Worm (Caenorhabditis elegans) whole organism, midembryonic: ENCODE results near the gene rde-1.

Source experiments
- T22C8.4 ChIP-seq: fragments of 200-800 bp; sonication (Bioruptor generic); IDR thresholded peaks from 2 replicates; pipeline ENCODE4 v1.3.6; 2022; ENCODE audit warnings: missing genetic modification characterization, missing compliant biosample characterization
- cog-1 ChIP-seq: sonication (generic microtip); optimal IDR thresholded peaks from 2 replicates; lab custom pipeline; 2016; ENCODE audit warnings: missing genetic modification characterization, missing compliant biosample characterization
- flt-1 ChIP-seq: fragments of 200-800 bp; sonication (Bioruptor generic); IDR thresholded peaks from 2 replicates; pipeline ENCODE4 v1.3.6; 2022; ENCODE audit warnings: missing genetic modification characterization, missing compliant biosample characterization
- klf-2 ChIP-seq: fragments of 200-800 bp; sonication (Bioruptor generic); conservative IDR thresholded peaks from 2 replicates; pipeline ENCODE4 v1.3.6; 2022; ENCODE audit warnings: missing genetic modification reagents, missing genetic modification characterization, missing compliant biosample characterization
- med-1 ChIP-seq: sonication (generic microtip); optimal IDR thresholded peaks from 2 replicates; lab custom pipeline; 2017; ENCODE audit warnings: missing genetic modification characterization, mild to moderate bottlenecking, missing compliant biosample characterization, antibody characterized with exemption, missing genetic modification reagents; ENCODE audit not compliant: insufficient read depth
- ref-1 ChIP-seq: fragments of 200-800 bp; sonication (Bioruptor generic); conservative IDR thresholded peaks from 2 replicates; pipeline ENCODE4 v1.3.6; 2022; ENCODE audit warnings: missing genetic modification reagents, missing genetic modification characterization, missing compliant biosample characterization
- tab-1 ChIP-seq: fragments of 200-800 bp; sonication (Bioruptor generic); IDR thresholded peaks from 2 replicates; pipeline ENCODE4 v1.3.6; 2022; ENCODE audit warnings: missing genetic modification characterization, missing compliant biosample characterization
- ztf-23 ChIP-seq: fragments of 200-800 bp; sonication (Bioruptor generic); IDR thresholded peaks from 2 replicates; pipeline ENCODE4 v1.3.6; 2022; ENCODE audit warnings: missing genetic modification reagents, missing genetic modification characterization, missing compliant biosample characterization
- ztf-29 ChIP-seq: fragments of 200-800 bp; sonication (Bioruptor generic); IDR thresholded peaks from 2 replicates; pipeline ENCODE4 v1.3.6; 2022; ENCODE audit warnings: missing genetic modification reagents, missing genetic modification characterization, missing compliant biosample characterization

The rde-1 gene

DNA sequence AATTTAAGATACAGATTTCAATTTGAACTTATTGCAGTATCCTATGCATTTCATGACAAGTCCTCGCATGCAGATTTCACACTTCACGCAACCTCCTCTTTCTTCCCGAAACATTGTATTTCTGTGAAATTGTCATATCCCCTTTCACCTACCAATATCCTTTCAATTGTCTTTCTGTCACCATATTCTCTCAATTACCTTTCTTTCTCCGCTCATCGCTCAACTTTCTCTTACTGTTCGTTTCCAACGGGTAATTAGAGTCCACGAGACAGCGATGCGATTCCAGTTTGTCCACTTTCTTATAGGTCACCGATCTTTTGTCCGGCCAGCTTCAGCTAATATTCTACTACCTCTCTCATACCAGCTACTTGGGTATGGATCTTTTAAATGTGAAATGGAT is 39.0 kb downstream of the rde-1 start, which contains the start of gene mam-5:
Gene mam-5 (plus strand): TSS at position 304 of the 400 bp plus-strand sequence.
- TF ChIP-seq flt-1 (GFP tag; lab: Robert Waterston, UW) (no peak), ztf-23 (no peak), med-1 (no peak), ref-1 (GFP tag; lab: Robert Waterston, UW) (no peak), ztf-29 (GFP tag; lab: Robert Waterston, UW) (no peak), klf-2 (GFP tag; lab: Robert Waterston, UW) (no peak), tab-1 (GFP tag; lab: Robert Waterston, UW) (no peak), T22C8.4 (GFP tag; lab: Robert Waterston, UW) (no peak), cog-1 (tag; lab: Kevin White, UChicago) (no peak)

DNA sequence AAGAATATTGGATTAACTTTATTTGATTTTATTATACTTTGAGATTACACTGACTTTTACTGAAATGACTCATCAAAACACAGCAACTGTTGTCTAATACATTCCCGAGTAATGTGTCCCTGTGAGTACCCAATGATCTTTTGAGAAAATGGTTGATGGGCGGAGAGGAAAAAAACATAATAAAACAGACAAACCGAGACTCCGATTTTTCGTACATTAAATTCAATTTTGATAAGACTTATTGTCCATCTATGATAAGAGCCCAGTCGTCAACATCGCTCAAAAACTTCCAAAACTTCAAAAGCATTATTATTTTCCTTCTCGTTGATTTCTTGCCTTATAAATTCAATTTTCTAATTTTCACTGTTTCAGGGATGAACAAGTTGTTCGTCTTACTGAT is 40.6 kb downstream of the rde-1 start, which contains the start of gene ttr-46:
Gene ttr-46 (plus strand): TSS at position 373 of the 400 bp plus-strand sequence.
- no peak for TF ChIP-seq tab-1 (GFP tag; lab: Robert Waterston, UW)
- TF ChIP-seq cog-1 (tag; lab: Kevin White, UChicago), result no peak
- TF ChIP-seq ref-1 (GFP tag; lab: Robert Waterston, UW), result no peak
- no peak for TF ChIP-seq T22C8.4 (GFP tag; lab: Robert Waterston, UW)
- TF ChIP-seq ztf-23, result no peak
- TF ChIP-seq klf-2 (GFP tag; lab: Robert Waterston, UW), result no peak
- no peak for TF ChIP-seq ztf-29 (GFP tag; lab: Robert Waterston, UW)
- TF ChIP-seq med-1, result no peak
- no peak for TF ChIP-seq flt-1 (GFP tag; lab: Robert Waterston, UW)

DNA sequence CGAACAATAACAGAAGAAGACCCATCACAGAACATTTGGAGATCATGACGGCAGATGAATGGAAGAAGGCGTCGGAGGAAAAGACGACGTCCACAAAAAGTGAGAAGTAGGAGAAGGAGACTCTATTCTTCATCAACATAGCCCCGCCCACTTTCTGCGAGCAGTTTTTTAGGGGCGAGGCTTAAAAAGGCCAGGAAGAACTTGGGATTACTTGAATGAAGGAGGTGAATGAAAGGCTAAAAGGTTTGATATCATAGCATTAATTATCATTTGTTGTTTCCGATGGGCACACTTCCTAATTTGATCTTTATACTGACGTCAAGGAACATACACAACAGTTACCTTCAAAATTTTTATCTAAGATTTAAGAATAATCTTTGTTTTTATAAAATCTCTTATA is 42.6 kb downstream of the rde-1 start, which contains the start of gene nlp-58:
Gene nlp-58 (minus strand): TSS at position 101 of the 400 bp plus-strand sequence.
- TF ChIP-seq T22C8.4 (GFP tag; lab: Robert Waterston, UW) (no peak), tab-1 (GFP tag; lab: Robert Waterston, UW) (no peak), med-1 (no peak), ztf-23 (no peak), klf-2 (GFP tag; lab: Robert Waterston, UW) (no peak), flt-1 (GFP tag; lab: Robert Waterston, UW) (no peak), cog-1 (tag; lab: Kevin White, UChicago) (no peak), ztf-29 (GFP tag; lab: Robert Waterston, UW) (no peak), ref-1 (GFP tag; lab: Robert Waterston, UW) (no peak)

DNA sequence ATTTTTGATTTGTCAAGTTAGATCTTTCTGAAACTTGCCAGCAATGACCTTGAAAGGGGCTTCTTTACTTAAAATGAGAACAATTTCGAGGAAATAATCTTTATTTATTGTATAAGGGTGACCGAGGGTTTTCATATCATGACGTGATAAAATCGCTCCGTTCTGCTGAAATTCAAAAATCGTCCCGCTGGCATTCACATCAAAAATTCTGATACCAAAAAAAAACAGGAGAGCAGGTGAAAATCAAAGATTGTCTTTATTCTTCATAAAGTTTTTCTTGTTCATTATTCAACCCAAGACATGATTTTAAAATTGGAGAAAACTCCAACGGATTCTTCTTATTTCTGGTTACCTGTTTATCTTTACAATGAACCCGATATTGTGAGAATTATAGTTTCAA is 47.3 kb downstream of the rde-1 start, which contains the start of gene sre-28:
Gene sre-28 (plus strand): TSS at position 301 of the 400 bp plus-strand sequence.
- TF ChIP-seq cog-1 (tag; lab: Kevin White, UChicago), result no peak
- no peak for TF ChIP-seq ztf-29 (GFP tag; lab: Robert Waterston, UW)
- TF ChIP-seq T22C8.4 (GFP tag; lab: Robert Waterston, UW), result no peak
- no peak for TF ChIP-seq tab-1 (GFP tag; lab: Robert Waterston, UW)
- no peak for TF ChIP-seq ref-1 (GFP tag; lab: Robert Waterston, UW)
- no peak for TF ChIP-seq ztf-23
- no peak for TF ChIP-seq klf-2 (GFP tag; lab: Robert Waterston, UW)
- TF ChIP-seq med-1, result no peak
- TF ChIP-seq flt-1 (GFP tag; lab: Robert Waterston, UW), result no peak

DNA sequence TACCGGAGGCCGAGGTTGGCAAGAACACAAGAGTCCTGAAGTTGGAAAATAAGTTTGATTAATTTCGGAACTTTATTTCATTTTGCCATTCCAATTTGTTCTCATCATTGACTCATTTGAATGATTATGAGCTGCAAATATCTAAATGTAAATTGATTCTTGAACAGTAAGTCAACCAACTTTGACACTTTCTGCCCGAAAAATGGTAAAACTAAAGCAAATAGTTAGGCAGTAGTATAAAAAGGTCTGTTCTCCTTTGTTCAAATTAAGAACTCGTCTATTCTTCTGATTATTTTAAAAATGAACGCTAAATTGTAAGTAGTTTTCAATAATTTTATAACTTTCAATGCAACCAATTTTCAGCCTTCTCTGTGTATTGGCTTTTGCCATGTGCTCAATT is 48.4 kb downstream of the rde-1 start, which contains the start of gene fipr-12:
Gene fipr-12 (plus strand): TSS at position 301 of the 400 bp plus-strand sequence.
- TF ChIP-seq klf-2 (GFP tag; lab: Robert Waterston, UW), result no peak
